Worm (Caenorhabditis elegans): ENCODE results near the gene sdz-12.

DNA sequence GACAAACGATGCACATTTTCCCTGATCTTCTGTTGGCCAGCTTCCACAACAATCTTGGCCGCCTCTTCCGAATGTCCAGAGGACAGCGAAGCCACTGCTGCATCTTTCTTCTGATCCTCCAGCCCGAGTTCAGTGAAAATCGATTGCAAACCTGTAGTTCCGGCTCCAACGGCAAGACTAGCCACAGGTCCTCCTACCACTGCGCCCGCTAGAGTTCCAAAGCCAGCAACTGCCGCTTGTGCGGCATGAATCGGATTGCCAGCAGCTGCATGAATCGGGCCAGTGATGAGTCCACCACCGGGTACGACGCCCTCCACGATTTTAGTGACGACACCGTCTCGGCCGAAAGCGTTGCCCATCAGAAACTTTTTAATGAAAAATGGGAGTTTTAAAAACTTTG lies 43.3 kb downstream of the sdz-12 start, which contains the start of gene ifas-1:
- TF ChIP-seq klf-2 (GFP tag; conservative IDR thresholded peaks at IDR 0.05): no peak
- no peak for TF ChIP-seq cog-1 (tag; optimal IDR thresholded peaks at IDR 0.05)
